Worm (Caenorhabditis elegans) whole organism, L4 larva: ENCODE measurements around the gene F40G9.19.

ENCODE experiments used
- T20F7.1 ChIP-seq: fragments of 200-800 bp; sonication (Bioruptor generic); optimal IDR thresholded peaks from 2 replicates; lab custom pipeline; 2018; ENCODE audit warnings: mild to moderate bottlenecking, missing genetic modification characterization, missing compliant biosample characterization
- Y48G9A.11 ChIP-seq: fragments of 200-800 bp; sonication (Bioruptor generic); IDR thresholded peaks from 2 replicates; pipeline ENCODE4 v1.3.6; 2022; ENCODE audit warnings: missing genetic modification reagents, missing genetic modification characterization, missing compliant biosample characterization
- aha-1 ChIP-seq: fragments of 150-350 bp; peaks from one replicate; lab custom pipeline; 2014; ENCODE audit warnings: missing biosample characterization, missing genetic modification characterization
- ceh-32 ChIP-seq: sonication (generic microtip); optimal IDR thresholded peaks from 2 replicates; lab custom pipeline; 2016; ENCODE audit warnings: mild to moderate bottlenecking, missing genetic modification characterization, missing compliant biosample characterization; ENCODE audit not compliant: poor library complexity
- daf-16 ChIP-seq, 3 experiments: sonication (generic microtip); optimal IDR thresholded peaks; 2 replicates each; lab custom pipeline; 2016 to 2017; ENCODE audit warnings: missing genetic modification characterization in 3 of 3, missing genetic modification reagents in 3 of 3, mild to moderate bottlenecking in 2 of 3, missing compliant biosample characterization in 2 of 3, missing biosample characterization in 1 of 3, moderate library complexity in 1 of 3
- daf-19 ChIP-seq: fragments of 200-800 bp; sonication (Bioruptor generic); conservative IDR thresholded peaks from 2 replicates; pipeline ENCODE4 v1.3.6; 2022; ENCODE audit warnings: missing genetic modification characterization, missing compliant biosample characterization
- dmd-8 ChIP-seq: fragments of 200-800 bp; sonication (Bioruptor generic); IDR thresholded peaks from 2 replicates; pipeline ENCODE4 v1.3.6; 2022; ENCODE audit warnings: missing genetic modification characterization, missing compliant biosample characterization
- dmd-9 ChIP-seq: fragments of 200-800 bp; sonication (Bioruptor generic); IDR thresholded peaks from 2 replicates; pipeline ENCODE4 v1.3.6; 2022; ENCODE audit warnings: missing genetic modification reagents, missing genetic modification characterization, missing compliant biosample characterization
- dpl-1 ChIP-seq: fragments of 150-350 bp; optimal IDR thresholded peaks from 2 replicates; lab custom pipeline; 2014; ENCODE audit warnings: missing biosample characterization, missing genetic modification reagents, missing genetic modification characterization
- dve-1 ChIP-seq: sonication (generic microtip); optimal IDR thresholded peaks from 2 replicates; lab custom pipeline; 2017; ENCODE audit warnings: antibody characterized with exemption, mild to moderate bottlenecking, missing genetic modification characterization, missing compliant biosample characterization; ENCODE audit not compliant: insufficient read depth
- egl-27 ChIP-seq: sonication (generic microtip); optimal IDR thresholded peaks from 3 replicates; lab custom pipeline; 2017; ENCODE audit warnings: missing biosample characterization, missing genetic modification reagents, missing genetic modification characterization
- fkh-10 ChIP-seq: fragments of 150-350 bp; optimal IDR thresholded peaks from 2 replicates; lab custom pipeline; 2014; ENCODE audit warnings: missing biosample characterization, missing genetic modification reagents, missing genetic modification characterization
- hlh-30 ChIP-seq: sonication (generic microtip); optimal IDR thresholded peaks from 2 replicates; lab custom pipeline; 2017; ENCODE audit warnings: antibody characterized with exemption, mild to moderate bottlenecking, missing genetic modification characterization, missing compliant biosample characterization; ENCODE audit not compliant: insufficient read depth
- lin-1 ChIP-seq: fragments of 200-800 bp; sonication (Bioruptor generic); IDR thresholded peaks from 2 replicates; pipeline ENCODE4 v1.3.6; 2022; ENCODE audit warnings: missing genetic modification reagents, missing genetic modification characterization, missing compliant biosample characterization
- lsy-2 ChIP-seq, 2 experiments: fragments of 150-350 bp in 1 of 2; sonication (generic microtip) in 1 of 2; optimal IDR thresholded peaks; 2 replicates each; lab custom pipeline; 2014 to 2017; ENCODE audit warnings: missing biosample characterization in 2 of 2, missing genetic modification characterization in 2 of 2
- mdt-29 ChIP-seq: fragments of 200-800 bp; sonication (Bioruptor generic); IDR thresholded peaks from 2 replicates; pipeline ENCODE4 v1.3.6; 2022; ENCODE audit warnings: missing genetic modification reagents, missing genetic modification characterization, missing compliant biosample characterization
- mxl-2 ChIP-seq: fragments of 200-800 bp; sonication (Bioruptor generic); conservative IDR thresholded peaks from 2 replicates; pipeline ENCODE4 v1.3.6; 2022; ENCODE audit warnings: missing genetic modification reagents, missing genetic modification characterization, missing compliant biosample characterization
- mxl-3 ChIP-seq: fragments of 200-800 bp; sonication (Bioruptor generic); optimal IDR thresholded peaks from 2 replicates; lab custom pipeline; 2018; ENCODE audit warnings: mild to moderate bottlenecking, missing genetic modification characterization, missing compliant biosample characterization
- nhr-111 ChIP-seq: fragments of 200-800 bp; sonication (Bioruptor generic); optimal IDR thresholded peaks from 2 replicates; lab custom pipeline; 2018; ENCODE audit warnings: mild to moderate bottlenecking, missing genetic modification characterization, missing compliant biosample characterization
- nhr-25 ChIP-seq: sonication (generic microtip); optimal IDR thresholded peaks from 2 replicates; lab custom pipeline; 2017; ENCODE audit warnings: missing genetic modification characterization, mild to moderate bottlenecking, missing compliant biosample characterization, antibody characterized with exemption, moderate library complexity, borderline replicate concordance; ENCODE audit not compliant: insufficient read depth
- nhr-42 ChIP-seq: fragments of 200-800 bp; sonication (Bioruptor generic); IDR thresholded peaks from 2 replicates; pipeline ENCODE4 v1.3.6; 2022; ENCODE audit warnings: missing genetic modification characterization, missing compliant biosample characterization
- nhr-76 ChIP-seq: fragments of 150-350 bp; optimal IDR thresholded peaks from 2 replicates; lab custom pipeline; 2014; ENCODE audit warnings: missing biosample characterization, missing genetic modification characterization
- nhr-77 ChIP-seq: fragments of 150-350 bp; optimal IDR thresholded peaks from 2 replicates; lab custom pipeline; 2014; ENCODE audit warnings: missing biosample characterization, missing genetic modification characterization
- php-3 ChIP-seq: fragments of 200-800 bp; sonication (Bioruptor generic); IDR thresholded peaks from 2 replicates; pipeline ENCODE4 v1.3.6; 2022; ENCODE audit warnings: missing genetic modification reagents, missing genetic modification characterization, missing compliant biosample characterization
- pqm-1 ChIP-seq: sonication (generic microtip); optimal IDR thresholded peaks from 2 replicates; lab custom pipeline; 2017; ENCODE audit warnings: missing biosample characterization, missing genetic modification characterization
- set-16 ChIP-seq: fragments of 200-800 bp; sonication (Bioruptor generic); IDR thresholded peaks from 2 replicates; pipeline ENCODE4 v1.3.6; 2022; ENCODE audit warnings: missing genetic modification reagents, missing genetic modification characterization, missing compliant biosample characterization
- snpc-1.2 ChIP-seq: fragments of 200-800 bp; sonication (Bioruptor generic); IDR thresholded peaks from 2 replicates; pipeline ENCODE4 v1.3.6; 2022; ENCODE audit warnings: missing genetic modification reagents, missing genetic modification characterization, missing compliant biosample characterization
- spr-3 ChIP-seq: fragments of 200-800 bp; sonication (Bioruptor generic); optimal IDR thresholded peaks from 2 replicates; lab custom pipeline; 2018; ENCODE audit warnings: mild to moderate bottlenecking, missing genetic modification characterization, missing compliant biosample characterization
- unc-62 ChIP-seq, 3 experiments: fragments of 150-350 bp in 1 of 3; sonication (generic microtip); optimal IDR thresholded peaks in 2 of 3; peaks in 1 of 3; 1 replicate in 1 of 3; 2 replicates in 2 of 3; lab custom pipeline; 2014 to 2017; ENCODE audit warnings: missing biosample characterization in 3 of 3, missing genetic modification characterization in 3 of 3, missing genetic modification reagents in 3 of 3, missing genotype in 1 of 3
- zip-11 ChIP-seq: fragments of 200-800 bp; sonication (Bioruptor generic); IDR thresholded peaks from 2 replicates; pipeline ENCODE4 v1.3.6; 2022; ENCODE audit warnings: missing genetic modification characterization, missing compliant biosample characterization

F40G9.19 gene

DNA sequence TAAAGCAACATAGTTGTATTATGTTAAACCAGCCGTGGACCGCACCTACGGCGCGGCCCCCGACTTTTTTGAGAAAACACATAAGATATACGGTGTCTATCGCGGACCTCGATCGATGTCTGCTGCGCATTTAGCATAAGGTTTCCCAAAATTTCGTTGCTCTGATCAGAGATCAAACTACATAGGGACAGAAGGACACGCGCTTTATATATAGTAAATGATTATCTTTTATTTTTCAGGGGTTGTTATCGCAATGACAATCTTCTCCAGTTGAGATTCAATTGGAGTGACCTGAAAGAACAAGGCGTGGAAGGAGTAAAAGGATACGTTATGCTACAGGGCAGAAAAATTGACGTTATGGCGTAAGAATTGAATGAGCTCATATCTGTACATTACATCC is 12.3 kb downstream of the F40G9.19 start:
- TF ChIP-seq aha-1 (tag; lab: Kevin White, UChicago), result peak; percentile 26
- TF ChIP-seq, all 104 proteins: peak for 1; not testable (repeated sequence) for 103

DNA sequence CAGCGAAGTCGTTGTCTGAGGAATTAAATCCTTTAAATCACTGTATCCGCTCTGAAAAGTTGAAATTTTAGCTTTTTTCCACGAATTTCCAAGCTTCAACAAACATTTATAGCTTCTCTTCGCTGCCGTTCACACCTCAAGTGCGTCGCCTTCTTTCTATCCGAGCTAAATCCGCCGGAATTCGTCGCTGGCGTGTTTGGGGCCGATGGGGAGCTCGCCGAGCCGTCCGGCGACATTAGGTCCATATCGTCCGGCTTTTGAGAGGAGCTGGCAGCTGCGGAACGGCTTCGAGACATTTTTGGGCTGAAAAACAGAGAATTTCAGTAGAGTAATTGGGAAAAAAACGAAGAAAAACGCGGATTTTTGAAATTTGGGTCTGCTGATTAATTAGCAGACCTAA is 14.2 kb downstream of the F40G9.19 start, which contains the start of gene mxl-2:
Gene mxl-2 (minus strand): TSS at position 303 of the 400 bp plus-strand sequence.
- TF ChIP-seq pqm-1 (tag; lab: Kevin White, UChicago) (no peak), egl-27 (tag; lab: Kevin White, UChicago) (no peak), zip-11 (GFP tag; lab: Robert Waterston, UW) (no peak), mxl-2 (GFP tag; lab: Robert Waterston, UW) (no peak), nhr-111 (GFP tag; lab: Kevin White, UChicago) (no peak), set-16 (GFP tag; lab: Robert Waterston, UW) (peak; percentile 75), lin-1 (no peak), snpc-1.2 (GFP tag; lab: Robert Waterston, UW) (no peak)

DNA sequence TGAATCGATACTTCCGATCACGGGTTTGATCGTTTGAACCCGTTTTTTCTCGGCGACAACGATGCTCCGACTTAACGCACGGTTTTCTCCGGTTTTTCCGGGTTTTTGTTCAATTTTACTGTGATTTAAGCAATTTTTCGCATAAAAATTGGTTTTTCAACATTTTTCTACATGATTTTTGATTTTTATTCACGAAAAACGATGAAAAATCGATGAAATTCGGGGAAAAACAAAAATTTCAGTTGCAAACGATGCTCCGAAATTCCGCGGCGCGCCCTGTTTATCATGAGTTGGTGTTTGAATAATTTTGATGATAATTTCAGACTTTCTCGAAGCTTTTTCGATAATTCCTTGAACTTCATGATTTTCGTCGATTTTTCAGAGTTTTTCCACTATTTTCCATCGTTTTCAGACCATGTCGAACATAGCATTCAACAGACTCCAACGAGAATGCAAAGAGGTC is 14.9 kb downstream of the F40G9.19 start, which contains the start of gene ubc-20:
Gene ubc-20 (plus strand): TSS at position 413 of the 463 bp plus-strand sequence.
- no peak for TF ChIP-seq fkh-10
- no peak for TF ChIP-seq nhr-42 (GFP tag; lab: Robert Waterston, UW)
- TF ChIP-seq daf-16 (GFP tag; optimal IDR thresholded peaks at IDR 0.05; lab: Kevin White, UChicago), result no peak
- TF ChIP-seq daf-16 (tag; optimal IDR thresholded peaks at IDR 0.05; lab: Kevin White, UChicago), result peak; percentile 11
- peak; percentile 25 for TF ChIP-seq nhr-77 (tag; lab: Kevin White, UChicago)
- peak; percentile 15 for TF ChIP-seq dpl-1 (GFP tag; lab: Kevin White, UChicago)
- peak; percentile 98 for TF ChIP-seq T20F7.1
- no peak for TF ChIP-seq ceh-32 (tag; lab: Kevin White, UChicago)
- no peak for TF ChIP-seq pqm-1 (tag; lab: Kevin White, UChicago)
- no peak for TF ChIP-seq dmd-8 (GFP tag; lab: Robert Waterston, UW)
- TF ChIP-seq Y48G9A.11 (GFP tag; lab: Robert Waterston, UW), result peak; percentile 95
- peak in 1 of 2 experiments; percentile 26 for TF ChIP-seq lsy-2 (tag; optimal IDR thresholded peaks at IDR 0.05; lab: Kevin White, UChicago)
- no peak for TF ChIP-seq egl-27 (tag; lab: Kevin White, UChicago)
- TF ChIP-seq dmd-9 (GFP tag; lab: Robert Waterston, UW), result no peak
- no peak for TF ChIP-seq spr-3
- TF ChIP-seq nhr-25, result no peak
- peak; percentile 62 for TF ChIP-seq hlh-30 (tag; lab: Kevin White, UChicago)
- TF ChIP-seq, all 104 proteins: peak for 7

DNA sequence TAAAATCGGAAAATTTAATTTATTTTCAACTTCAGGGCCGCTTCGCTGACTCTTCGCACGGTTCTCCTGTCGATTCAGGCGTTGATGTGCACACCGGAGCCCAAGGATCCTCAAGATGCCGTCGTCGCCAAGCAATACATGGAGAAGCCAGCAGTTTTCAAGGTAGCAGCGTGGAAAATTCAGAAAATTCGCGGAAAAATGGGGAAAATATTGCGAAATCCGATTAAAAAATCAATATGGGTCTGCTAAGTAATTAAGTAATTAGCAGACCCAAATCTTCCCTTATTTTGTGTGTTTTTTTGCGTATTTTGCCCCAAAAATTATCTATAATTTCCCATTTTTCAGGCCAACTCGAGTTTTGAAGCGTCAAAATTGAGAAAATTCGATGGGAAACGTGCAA is 15.7 kb downstream of the F40G9.19 start:
- TF ChIP-seq aha-1 (tag; lab: Kevin White, UChicago) (peak; percentile 79), nhr-76 (tag; lab: Kevin White, UChicago) (no peak)

DNA sequence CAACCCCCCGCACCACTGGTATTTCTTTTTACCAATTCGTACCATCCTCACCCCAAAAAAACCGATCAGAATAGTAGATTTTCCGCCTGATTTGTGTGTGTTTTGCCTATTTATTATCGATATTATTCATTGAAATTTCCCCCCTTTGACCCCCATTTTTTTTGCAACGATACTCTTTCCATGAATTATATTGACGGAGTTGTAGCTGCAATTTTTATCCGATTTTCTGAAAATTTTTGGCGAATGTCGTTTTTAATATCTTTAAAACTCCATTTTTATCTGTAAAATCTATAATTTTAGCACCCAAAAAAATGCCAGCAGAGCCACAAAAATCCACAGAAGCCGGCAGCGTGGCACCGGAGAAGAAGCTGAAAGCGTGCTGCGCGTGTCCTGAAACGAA is 17.1 kb downstream of the F40G9.19 start, which contains the start of gene cox-17:
Gene cox-17 (plus strand): TSS at position 301 of the 400 bp plus-strand sequence.
- TF ChIP-seq daf-19 (GFP tag; lab: Robert Waterston, UW), result no peak
- peak; percentile 12; the same call in 1 of the 2 replicates for TF ChIP-seq nhr-42 (GFP tag; lab: Robert Waterston, UW)

DNA sequence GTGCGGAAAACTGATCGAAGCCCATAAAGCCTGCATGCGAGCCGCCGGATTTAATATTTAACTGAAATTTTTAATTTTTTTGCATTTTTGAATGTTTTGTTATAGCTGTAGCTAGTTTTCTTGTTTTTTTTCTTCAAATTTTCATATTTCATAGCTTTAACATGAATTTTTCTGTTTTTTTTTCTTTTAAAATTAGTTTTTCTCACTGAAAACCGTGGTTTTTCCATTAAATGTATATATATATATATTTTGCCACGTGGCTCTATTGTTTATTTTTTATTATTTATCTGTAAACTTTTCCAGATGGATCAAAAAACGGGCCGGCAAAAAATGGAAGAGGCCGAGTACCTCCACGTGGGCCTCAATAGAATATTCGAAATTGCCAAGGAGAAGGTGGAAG is 18.2 kb downstream of the F40G9.19 start, which contains the start of gene sec-20:
Gene sec-20 (plus strand): TSS at position 301 of the 400 bp plus-strand sequence.
- TF ChIP-seq mdt-29 (no peak), dve-1 (tag; lab: Kevin White, UChicago) (no peak), mxl-3 (no peak), php-3 (GFP tag; lab: Robert Waterston, UW) (no peak), lin-1 (no peak), unc-62 (GFP tag; optimal IDR thresholded peaks at IDR 0.05 in 1 of 2; lab: Kevin White, UChicago) (no peak), unc-62 (tag; optimal IDR thresholded peaks at IDR 0.05; lab: Kevin White, UChicago) (no peak)
